Fruit fly (Drosophila melanogaster): ENCODE data around the gene CG10096.

Gene CG10096

DNA sequence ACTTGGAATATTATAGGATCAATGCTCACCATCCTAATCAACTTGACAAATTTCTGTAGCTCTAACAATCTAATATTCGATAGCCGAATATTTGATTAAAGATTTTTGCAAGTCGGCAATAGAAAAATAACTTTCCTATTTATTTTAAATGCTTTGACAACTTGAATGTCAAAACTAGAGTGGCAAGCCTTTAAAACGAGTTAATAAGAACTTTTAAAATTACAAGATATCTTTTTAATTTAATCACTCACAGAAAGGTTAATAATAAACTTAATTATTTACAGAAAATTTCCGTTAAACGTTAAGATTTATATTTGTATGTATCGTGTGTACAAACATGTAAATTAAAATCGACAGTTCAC is 43.2 kb upstream of the CG10096 start, which contains the start of the genes CG17207 and CG46427:
CG17207 (minus strand) TSS at position 101 of the 362 bp plus-strand sequence.
CG46427 (minus strand) TSS at position 101 of the 362 bp plus-strand sequence.
- no peak for TF ChIP-seq CG7101 (tag; optimal IDR thresholded peaks at IDR 0.05)
- no peak for TF ChIP-seq CG33017 (tag; optimal IDR thresholded peaks at IDR 0.05)
- TF ChIP-seq toe (GFP tag; optimal IDR thresholded peaks at IDR 0.05) = no peak
- TF ChIP-seq CG12768 (GFP tag; optimal IDR thresholded peaks at IDR 0.05) = no peak
- TF ChIP-seq Clk (GFP tag; optimal IDR thresholded peaks at IDR 0.05) = no peak
- no peak for TF ChIP-seq kay (GFP tag; ENCODE audit: borderline replicate concordance)
- TF ChIP-seq Crg-1 (GFP tag; optimal IDR thresholded peaks at IDR 0.05) = no peak
- no peak for TF ChIP-seq CG5204 (GFP tag; optimal IDR thresholded peaks at IDR 0.05)
- TF ChIP-seq bab1 (GFP tag; optimal IDR thresholded peaks at IDR 0.05) = no peak
- no peak for TF ChIP-seq CG14711 (tag; optimal IDR thresholded peaks at IDR 0.05)
- TF ChIP-seq Hr96 (GFP tag; optimal IDR thresholded peaks at IDR 0.05) = no peak
- no peak for TF ChIP-seq Mnt (GFP tag; optimal IDR thresholded peaks at IDR 0.05)
- TF ChIP-seq cic (GFP tag; optimal IDR thresholded peaks at IDR 0.05) = no peak
- no peak for TF ChIP-seq cnc (optimal IDR thresholded peaks at IDR 0.05)

DNA sequence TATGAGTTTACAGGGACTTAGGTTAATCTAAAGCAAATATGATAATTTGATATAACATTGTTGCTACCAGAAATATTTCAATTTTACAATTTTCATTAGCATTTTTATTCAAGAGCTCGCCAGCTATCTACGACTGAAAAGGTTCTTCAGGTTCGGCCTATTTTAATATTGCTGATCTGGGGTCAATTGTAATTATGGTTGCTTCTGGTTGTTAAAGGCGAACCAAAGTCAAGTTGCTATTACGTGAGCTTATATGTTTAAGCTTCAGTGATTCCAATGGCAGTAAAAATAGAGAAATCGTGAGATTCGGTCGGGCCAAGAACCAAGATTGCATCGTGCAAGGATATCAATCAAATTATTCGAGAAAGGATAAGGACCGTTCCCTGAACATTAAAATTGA is 40.2 kb upstream of the CG10096 start, which contains the start of gene Desat2:
Desat2 (plus strand) TSS at position 301 of the 400 bp plus-strand sequence.
- TF ChIP-seq CG7101 (tag; optimal IDR thresholded peaks at IDR 0.05) (no peak), cnc (optimal IDR thresholded peaks at IDR 0.05) (no peak)

DNA sequence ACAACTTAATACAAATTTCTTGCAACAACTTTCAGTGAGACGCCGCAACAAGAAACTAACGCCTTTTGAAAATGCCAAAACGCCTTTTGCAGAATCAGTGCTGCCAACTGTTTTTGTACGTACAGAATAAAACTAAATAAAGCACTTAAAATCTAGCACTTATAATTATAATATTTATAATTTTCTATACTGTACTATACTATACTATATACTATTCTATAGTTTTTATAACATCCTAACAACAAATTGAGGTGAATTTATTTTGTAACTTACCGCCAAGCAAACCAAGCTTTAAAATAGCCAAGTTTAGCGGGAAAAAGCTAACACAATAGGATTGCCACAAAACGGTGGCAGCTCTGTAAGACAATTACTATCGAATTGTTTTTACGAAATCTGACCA is 38.0 kb upstream of the CG10096 start, which contains the start of the genes Aos1 and Srlp:
Aos1 (minus strand) TSS at position 59 of the 400 bp plus-strand sequence.
Srlp (plus strand) TSS at position 335 of the 400 bp plus-strand sequence.
- TF ChIP-seq toe (GFP tag; optimal IDR thresholded peaks at IDR 0.05) (no peak), Clk (GFP tag; optimal IDR thresholded peaks at IDR 0.05) (peak; percentile 32), Mnt (GFP tag; optimal IDR thresholded peaks at IDR 0.05) (peak; percentile 51), pad (GFP tag; optimal IDR thresholded peaks at IDR 0.05) (peak; percentile 39), CG7045 (GFP tag; optimal IDR thresholded peaks at IDR 0.05) (peak; percentile 38), CG11617 (GFP tag; optimal IDR thresholded peaks at IDR 0.05) (peak; percentile 72), tj (GFP tag; optimal IDR thresholded peaks at IDR 0.05) (peak; percentile 12), CG12768 (GFP tag; optimal IDR thresholded peaks at IDR 0.05) (peak; percentile 28), CG5204 (GFP tag; optimal IDR thresholded peaks at IDR 0.05) (no peak), ovo (GFP tag; optimal IDR thresholded peaks at IDR 0.05) (peak; percentile 16), Hr96 (GFP tag; optimal IDR thresholded peaks at IDR 0.05) (no peak), cic (GFP tag; optimal IDR thresholded peaks at IDR 0.05) (peak; percentile 7), cnc (optimal IDR thresholded peaks at IDR 0.05) (peak in 1 of 2 experiments; percentile 10), bab1 (GFP tag; optimal IDR thresholded peaks at IDR 0.05) (peak; percentile 67), CG1620 (GFP tag; optimal IDR thresholded peaks at IDR 0.05) (no peak), Crg-1 (GFP tag; optimal IDR thresholded peaks at IDR 0.05) (peak; percentile 10), CG7101 (tag; optimal IDR thresholded peaks at IDR 0.05) (peak; percentile 56), CG33017 (tag; optimal IDR thresholded peaks at IDR 0.05) (peak; percentile 31), CG14711 (tag; optimal IDR thresholded peaks at IDR 0.05) (peak; percentile 91), kay (GFP tag; ENCODE audit: borderline replicate concordance) (no peak)

DNA sequence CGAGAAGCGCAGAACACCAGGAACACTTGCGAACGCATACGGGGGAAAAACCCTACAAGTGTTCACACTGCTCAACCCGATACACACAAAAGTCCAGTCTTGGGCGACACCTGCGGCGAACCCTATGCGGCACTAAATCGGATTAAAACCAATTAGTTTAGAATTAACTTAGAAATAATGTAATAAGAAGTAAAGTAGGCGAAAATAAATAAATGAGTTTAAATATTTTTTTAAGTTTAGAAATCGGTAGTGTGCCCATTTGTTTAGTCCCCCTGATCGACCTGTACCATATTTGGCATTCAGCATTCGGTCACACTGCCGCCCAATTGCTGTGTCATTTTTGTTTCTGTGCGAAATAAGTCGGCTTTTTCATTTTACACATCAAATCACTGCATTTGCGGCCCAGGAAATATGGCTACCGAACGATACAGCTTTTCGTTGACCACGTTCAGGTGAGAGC is 35.3 kb upstream of the CG10096 start, which contains the start of gene Prosalpha2:
Prosalpha2 (plus strand) TSS at position 292 of the 460 bp plus-strand sequence.
- TF ChIP-seq CG1620 (GFP tag; optimal IDR thresholded peaks at IDR 0.05) = no peak
- no peak for TF ChIP-seq cic (GFP tag; optimal IDR thresholded peaks at IDR 0.05)
- no peak for TF ChIP-seq CG14711 (tag; optimal IDR thresholded peaks at IDR 0.05)
- TF ChIP-seq CG5204 (GFP tag; optimal IDR thresholded peaks at IDR 0.05) = no peak
- TF ChIP-seq Mnt (GFP tag; optimal IDR thresholded peaks at IDR 0.05) = peak; percentile 18
- TF ChIP-seq Hr96 (GFP tag; optimal IDR thresholded peaks at IDR 0.05) = no peak
- TF ChIP-seq cnc (optimal IDR thresholded peaks at IDR 0.05) = peak; percentile 84 to 99
- TF ChIP-seq CG7045 (GFP tag; optimal IDR thresholded peaks at IDR 0.05) = no peak
- no peak for TF ChIP-seq bab1 (GFP tag; optimal IDR thresholded peaks at IDR 0.05)
- no peak for TF ChIP-seq tj (GFP tag; optimal IDR thresholded peaks at IDR 0.05)
- TF ChIP-seq ovo (GFP tag; optimal IDR thresholded peaks at IDR 0.05) = no peak
- TF ChIP-seq kay (GFP tag; ENCODE audit: borderline replicate concordance) = no peak
- no peak for TF ChIP-seq Clk (GFP tag; optimal IDR thresholded peaks at IDR 0.05)
- TF ChIP-seq pad (GFP tag; optimal IDR thresholded peaks at IDR 0.05) = no peak
- no peak for TF ChIP-seq Crg-1 (GFP tag; optimal IDR thresholded peaks at IDR 0.05)
- no peak for TF ChIP-seq CG12768 (GFP tag; optimal IDR thresholded peaks at IDR 0.05)

DNA sequence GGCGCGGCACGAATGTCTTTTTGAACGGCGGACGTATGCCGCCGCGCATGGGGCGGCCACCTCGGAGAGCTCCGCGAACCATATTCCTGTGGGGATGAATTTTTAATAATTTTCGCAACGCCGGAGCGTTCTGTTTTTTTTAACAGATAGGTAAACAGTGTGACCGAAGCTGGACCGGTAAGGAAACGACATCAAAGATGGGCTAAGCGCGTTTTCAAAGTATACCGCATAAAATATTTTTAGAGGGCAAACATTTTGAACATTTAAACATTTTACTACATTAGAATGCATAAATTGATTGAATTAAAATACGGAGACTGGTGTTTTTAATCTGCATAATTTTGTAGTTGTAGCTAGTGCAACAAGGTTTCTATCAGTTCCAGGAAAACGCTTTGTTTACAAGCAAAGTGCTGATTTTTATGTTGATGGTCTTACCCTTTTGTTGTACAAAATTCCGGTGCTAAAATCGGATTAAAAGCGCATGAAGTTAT is 33.4 kb upstream of the CG10096 start, which contains the start of the genes CG5641 and CG5245:
CG5641 (minus strand) TSS at position 163 of the 491 bp plus-strand sequence.
CG5245 (plus strand) TSS at position 441 of the 491 bp plus-strand sequence.
- TF ChIP-seq bab1 (GFP tag; optimal IDR thresholded peaks at IDR 0.05) = peak; percentile 31
- no peak for TF ChIP-seq CG12768 (GFP tag; optimal IDR thresholded peaks at IDR 0.05)
- TF ChIP-seq cnc (optimal IDR thresholded peaks at IDR 0.05) = peak in 1 of 2 experiments; percentile 58

DNA sequence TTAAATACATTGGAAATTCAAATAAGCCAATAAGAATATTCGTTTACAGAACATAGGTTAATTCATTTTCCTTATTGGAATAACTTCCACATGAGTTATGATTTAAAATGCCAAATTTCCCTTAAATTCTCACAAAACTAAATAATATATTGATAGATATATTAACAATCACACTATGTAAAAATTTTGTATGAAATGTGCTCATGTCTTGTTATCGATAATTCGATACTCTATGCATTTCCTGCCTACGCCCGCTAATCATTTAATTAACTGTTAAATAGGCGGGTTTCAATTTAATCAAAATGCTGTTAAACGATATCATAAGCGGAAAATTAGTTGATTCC is 30.5 kb upstream of the CG10096 start, which contains the start of gene NANS:
NANS (plus strand) TSS at position 269 of the 344 bp plus-strand sequence.
- TF ChIP-seq CG1620 (GFP tag; optimal IDR thresholded peaks at IDR 0.05) (no peak), Crg-1 (GFP tag; optimal IDR thresholded peaks at IDR 0.05) (no peak), kay (GFP tag; ENCODE audit: borderline replicate concordance) (no peak), Mnt (GFP tag; optimal IDR thresholded peaks at IDR 0.05) (no peak), tj (GFP tag; optimal IDR thresholded peaks at IDR 0.05) (no peak), CG14711 (tag; optimal IDR thresholded peaks at IDR 0.05) (no peak), Clk (GFP tag; optimal IDR thresholded peaks at IDR 0.05) (no peak), ovo (GFP tag; optimal IDR thresholded peaks at IDR 0.05) (no peak), cic (GFP tag; optimal IDR thresholded peaks at IDR 0.05) (no peak)
